Fruit fly (Drosophila melanogaster) S2 (cell line): ENCODE data around the gene CG11322.

Source experiments
- CG8478 ChIP-seq: fragments of >200 bp; optimal IDR thresholded peaks from 2 replicates; lab custom pipeline; 2018
- CTCF ChIP-seq, 2 experiments: fragments of >200 bp; optimal IDR thresholded peaks; 2 replicates each; lab custom pipeline; 2018

CG11322 gene

dm6 chr2L:6722822-6723749 is 36.3 kb downstream of the CG11322 start, which contains the start of gene homer:
TSS of gene homer (minus strand) at chr2L:6723359.
- TF ChIP-seq CG8478 (lab: Kevin White, UChicago) (no peak), CTCF (optimal IDR thresholded peaks at IDR 0.05; lab: Kevin White, UChicago) (no peak)

dm6 chr2L:6721710-6722109 is 37.7 kb downstream of the CG11322 start:
- TF ChIP-seq CTCF (optimal IDR thresholded peaks at IDR 0.05; lab: Kevin White, UChicago) (no peak), CG8478 (lab: Kevin White, UChicago) (no peak)

- TF ChIP-seq CG8478 (lab: Kevin White, UChicago) (no peak), CTCF (optimal IDR thresholded peaks at IDR 0.05; lab: Kevin White, UChicago) (peak in 1 of 2 experiments; percentile 23)
Observed at dm6 chr2L:6717460-6717859, 42.0 kb downstream of the CG11322 start, which contains the start of gene Aatf. TSS of gene Aatf (plus strand) at chr2L:6717625.

- TF ChIP-seq CG8478 (lab: Kevin White, UChicago) (no peak), CTCF (optimal IDR thresholded peaks at IDR 0.05; lab: Kevin White, UChicago) (no peak)
Observed at dm6 chr2L:6716921-6717320, 42.5 kb downstream of the CG11322 start.

dm6 chr2L:6716182-6716770 is 43.2 kb downstream of the CG11322 start, which contains the start of gene AkhR:
TSS of gene AkhR (minus strand) at chr2L:6716186.
- TF ChIP-seq CG8478 (lab: Kevin White, UChicago), result no peak
- no peak for TF ChIP-seq CTCF (optimal IDR thresholded peaks at IDR 0.05; lab: Kevin White, UChicago)

dm6 chr2L:6708997-6709662 is 50.3 kb downstream of the CG11322 start, which contains the start of gene Tsp:
TSS of gene Tsp (minus strand) at chr2L:6709086.
- TF ChIP-seq CTCF (optimal IDR thresholded peaks at IDR 0.05; lab: Kevin White, UChicago) (no peak), CG8478 (lab: Kevin White, UChicago) (no peak)
